Fruit fly (Drosophila melanogaster): Measurements from ENCODE around the gene Sap130.

Gene Sap130

DNA sequence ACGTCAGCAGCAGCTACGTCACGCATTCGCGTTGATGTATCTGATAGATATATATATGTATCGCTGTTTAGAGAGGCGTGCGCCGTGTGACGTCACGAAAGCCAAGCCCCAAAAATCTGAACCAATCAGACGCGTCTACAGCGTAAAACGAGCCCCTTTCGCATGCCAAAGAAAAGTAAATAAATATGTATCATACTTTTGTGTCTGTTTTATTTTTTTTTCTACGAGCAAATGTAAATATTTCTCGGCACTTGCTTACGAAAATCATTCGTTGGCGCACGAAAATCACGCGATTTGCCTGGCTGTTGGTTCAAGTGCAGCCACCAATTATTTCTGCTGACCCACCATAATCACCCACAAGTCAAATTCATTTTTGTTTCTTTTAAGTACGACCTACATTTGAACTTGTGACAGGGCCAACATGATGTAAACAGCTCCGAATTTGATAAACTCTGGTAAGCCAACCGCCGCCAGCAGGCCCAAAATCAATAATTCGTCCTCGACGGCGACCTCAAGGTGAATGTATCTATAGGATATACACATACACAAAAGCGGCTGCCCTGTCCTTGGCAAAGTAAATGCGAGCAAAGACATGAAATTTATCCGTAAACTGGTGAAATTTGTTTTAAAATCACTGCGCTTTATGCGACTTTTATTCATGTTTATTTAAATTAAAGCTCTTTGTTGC, 29.0 kb downstream of the Sap130 start:
- TF ChIP-seq CG12605 (GFP tag; IDR thresholded peaks at IDR 0.05) (no peak), Snoo (tag; optimal IDR thresholded peaks at IDR 0.05) (no peak), CG15710 (tag; optimal IDR thresholded peaks at IDR 0.05) (no peak), CG8159 (tag; optimal IDR thresholded peaks at IDR 0.05) (no peak), Pif1B (GFP tag; optimal IDR thresholded peaks at IDR 0.05) (no peak), CG4496 (GFP tag; IDR thresholded peaks at IDR 0.05) (no peak), CG8301 (tag; optimal IDR thresholded peaks at IDR 0.05) (no peak), CG34367 (tag; optimal IDR thresholded peaks at IDR 0.05) (no peak), fd96Ca (GFP tag; IDR thresholded peaks at IDR 0.05) (no peak)

dm6 chr3L:12835511-12836479, 30.1 kb downstream of the Sap130 start:
- TF ChIP-seq Pif1A (GFP tag; optimal IDR thresholded peaks at IDR 0.05) (no peak), D1 (tag; optimal IDR thresholded peaks at IDR 0.05) (peak; percentile 65)

DNA sequence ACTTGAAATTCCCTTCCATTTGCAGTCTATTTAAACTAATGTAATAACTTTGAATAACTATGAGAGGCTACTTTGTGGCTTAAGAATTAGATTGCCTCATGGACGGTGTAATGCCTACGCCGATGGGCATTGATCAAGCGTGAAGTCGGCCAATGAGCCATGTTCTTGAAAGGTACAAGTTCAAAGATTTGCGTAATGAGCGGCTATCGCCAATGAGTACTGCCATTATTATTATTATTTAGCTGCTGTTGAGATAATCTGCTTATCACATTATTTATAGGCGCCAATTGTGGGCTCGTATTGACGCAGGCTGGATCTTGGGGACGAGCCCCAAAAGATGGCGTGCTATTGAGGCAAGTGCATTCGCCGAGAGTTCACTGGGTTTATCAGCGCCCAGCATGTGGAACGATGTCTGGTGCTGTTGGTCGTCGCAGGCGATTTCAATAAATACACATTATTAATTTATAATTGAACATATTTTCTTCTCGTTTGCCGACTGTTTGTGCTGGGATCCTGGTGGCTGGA, 31.6 kb downstream of the Sap130 start:
- TF ChIP-seq EcR (GFP tag; optimal IDR thresholded peaks at IDR 0.05) (peak; percentile 66), CG15710 (tag; optimal IDR thresholded peaks at IDR 0.05) (no peak)

dm6 chr3L:12839882-12840281, 34.2 kb downstream of the Sap130 start:
- TF ChIP-seq Pif1B (GFP tag; optimal IDR thresholded peaks at IDR 0.05): no peak
- no peak for TF ChIP-seq CG13204 (GFP tag; optimal IDR thresholded peaks at IDR 0.05)
- no peak for TF ChIP-seq CG17806 (tag; optimal IDR thresholded peaks at IDR 0.05)
- no peak for TF ChIP-seq Snoo (tag; optimal IDR thresholded peaks at IDR 0.05)
- TF ChIP-seq CG14655 (GFP tag; optimal IDR thresholded peaks at IDR 0.05): no peak
- no peak for TF ChIP-seq CG10348 (GFP tag; IDR thresholded peaks at IDR 0.05)
- TF ChIP-seq CG34367 (tag; optimal IDR thresholded peaks at IDR 0.05): no peak
- TF ChIP-seq EcR (GFP tag; optimal IDR thresholded peaks at IDR 0.05): no peak
- no peak for TF ChIP-seq CG32121 (GFP tag; IDR thresholded peaks at IDR 0.05)
- TF ChIP-seq rn (GFP tag; IDR thresholded peaks at IDR 0.05): no peak
- TF ChIP-seq CG15710 (tag; optimal IDR thresholded peaks at IDR 0.05): no peak
- no peak for TF ChIP-seq CG8301 (tag; optimal IDR thresholded peaks at IDR 0.05)
- TF ChIP-seq Ets98B (GFP tag; IDR thresholded peaks at IDR 0.05): no peak
- TF ChIP-seq CG12605 (GFP tag; IDR thresholded peaks at IDR 0.05): no peak
- no peak for TF ChIP-seq fd96Ca (GFP tag; IDR thresholded peaks at IDR 0.05)
- no peak for TF ChIP-seq D1 (tag; optimal IDR thresholded peaks at IDR 0.05)
- no peak for TF ChIP-seq Pif1A (GFP tag; optimal IDR thresholded peaks at IDR 0.05)

DNA sequence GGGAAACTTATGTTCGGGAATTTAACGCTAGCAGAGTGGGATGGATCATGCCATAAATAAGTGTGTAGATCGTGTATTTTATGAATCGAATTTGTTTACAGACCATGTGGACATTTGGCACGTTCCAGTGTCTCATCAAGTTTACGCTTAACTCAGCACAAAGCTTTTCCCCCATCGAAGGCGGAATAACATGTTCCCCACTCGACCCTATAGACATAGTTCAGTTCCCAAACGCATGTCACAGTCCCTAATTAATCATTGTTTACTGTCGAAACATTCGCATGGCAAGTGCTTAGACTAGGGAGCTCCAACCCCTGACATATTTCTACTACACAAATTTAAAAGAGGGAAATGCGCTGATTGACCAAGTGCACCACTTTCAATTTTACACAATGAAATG, 35.8 kb downstream of the Sap130 start:
- TF ChIP-seq Pif1B (GFP tag; optimal IDR thresholded peaks at IDR 0.05) (no peak), CG32121 (GFP tag; IDR thresholded peaks at IDR 0.05) (no peak), CG12605 (GFP tag; IDR thresholded peaks at IDR 0.05) (no peak), Ets98B (GFP tag; IDR thresholded peaks at IDR 0.05) (no peak), CG14655 (GFP tag; optimal IDR thresholded peaks at IDR 0.05) (no peak), rn (GFP tag; IDR thresholded peaks at IDR 0.05) (no peak)

DNA sequence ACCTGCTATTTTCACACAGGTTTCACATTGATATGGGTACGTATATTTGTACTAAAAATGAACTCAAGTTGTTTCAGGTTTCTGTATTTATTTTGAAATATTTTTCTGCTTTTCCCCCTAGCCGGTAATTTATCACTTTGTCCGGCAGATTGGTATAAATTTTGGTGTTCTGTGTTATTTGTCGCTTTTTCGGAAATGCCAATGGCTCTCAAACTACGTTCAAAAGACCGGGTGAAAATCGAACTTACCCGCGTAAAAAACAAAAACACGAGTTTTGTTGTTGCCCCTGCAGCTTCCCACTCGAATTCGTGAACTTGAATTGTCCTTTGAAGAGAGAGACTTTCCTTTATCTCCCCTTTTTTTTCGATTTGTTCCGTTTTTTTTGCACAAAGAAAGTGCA, 36.8 kb downstream of the Sap130 start:
- no peak for TF ChIP-seq CG12605 (GFP tag; IDR thresholded peaks at IDR 0.05)
- no peak for TF ChIP-seq Ets98B (GFP tag; IDR thresholded peaks at IDR 0.05)

DNA sequence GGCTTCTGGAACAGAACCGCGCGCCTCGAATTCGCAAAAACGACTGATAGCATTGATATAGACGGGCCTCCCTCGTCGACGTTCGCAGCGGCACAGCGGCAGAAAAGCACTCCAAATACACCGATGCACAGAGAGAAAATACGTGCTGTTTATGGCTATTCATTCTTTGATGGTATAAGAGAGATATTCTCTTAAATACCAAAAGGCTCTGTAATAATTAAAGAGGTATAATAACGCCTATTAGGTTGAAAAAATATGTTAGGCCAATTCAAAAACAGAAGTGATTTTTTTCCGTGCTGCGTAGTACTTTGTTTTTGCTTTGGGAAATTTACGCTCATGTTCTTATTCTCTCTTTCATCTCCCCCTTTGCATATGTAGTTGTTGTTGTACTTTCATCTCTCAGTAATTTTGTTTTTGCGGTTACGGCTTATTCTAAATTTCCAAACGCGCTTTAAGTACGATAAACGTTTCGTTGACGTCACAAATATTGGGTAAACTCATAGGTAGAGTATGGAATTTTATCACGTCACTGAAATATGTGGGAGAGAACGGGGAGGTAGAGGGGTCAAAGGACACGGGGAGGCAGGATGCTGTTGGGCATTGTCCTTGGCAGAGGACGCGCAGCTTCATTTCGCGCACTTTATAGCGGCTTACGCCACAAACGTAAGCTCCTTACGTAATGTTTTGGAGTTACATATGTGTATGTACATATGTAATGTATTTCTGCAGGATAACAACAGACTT, 37.5 kb downstream of the Sap130 start, which contains the start of gene nebu:
TSS of gene nebu (minus strand) at position 51 of the 744 bp plus-strand sequence.
- TF ChIP-seq EcR (GFP tag; optimal IDR thresholded peaks at IDR 0.05) (peak; percentile 28), Snoo (tag; optimal IDR thresholded peaks at IDR 0.05) (peak; percentile 98), gl (tag; optimal IDR thresholded peaks at IDR 0.05) (peak; percentile 94), CG9948 (tag; optimal IDR thresholded peaks at IDR 0.05) (peak; percentile 96), Pif1A (GFP tag; optimal IDR thresholded peaks at IDR 0.05) (peak; percentile 98), fd96Ca (GFP tag; IDR thresholded peaks at IDR 0.05) (no peak; the same call in none of the 3 replicates), CG17806 (tag; optimal IDR thresholded peaks at IDR 0.05) (peak; percentile 98), CG4496 (GFP tag; IDR thresholded peaks at IDR 0.05) (peak; percentile 99), CG8301 (tag; optimal IDR thresholded peaks at IDR 0.05) (peak; percentile 95), rn (GFP tag; IDR thresholded peaks at IDR 0.05) (peak; percentile 95), CG12605 (GFP tag; IDR thresholded peaks at IDR 0.05) (peak; percentile 96), CG8159 (tag; optimal IDR thresholded peaks at IDR 0.05) (peak; percentile 98), Pif1B (GFP tag; optimal IDR thresholded peaks at IDR 0.05) (peak; percentile 95), CG10348 (GFP tag; IDR thresholded peaks at IDR 0.05) (peak; percentile 91), D1 (tag; optimal IDR thresholded peaks at IDR 0.05) (peak; percentile 95), CG13204 (GFP tag; optimal IDR thresholded peaks at IDR 0.05) (no peak), CG34367 (tag; optimal IDR thresholded peaks at IDR 0.05) (peak; percentile 97), CG32121 (GFP tag; IDR thresholded peaks at IDR 0.05) (peak; percentile 98), CG15710 (tag; optimal IDR thresholded peaks at IDR 0.05) (peak; percentile 97), Ets98B (GFP tag; IDR thresholded peaks at IDR 0.05) (peak; percentile 98), CG14655 (GFP tag; optimal IDR thresholded peaks at IDR 0.05) (peak; percentile 97)

Data from whole organism, pupa.